Worm (Caenorhabditis elegans): ENCODE data around the gene srg-56.

The srg-56 gene

DNA sequence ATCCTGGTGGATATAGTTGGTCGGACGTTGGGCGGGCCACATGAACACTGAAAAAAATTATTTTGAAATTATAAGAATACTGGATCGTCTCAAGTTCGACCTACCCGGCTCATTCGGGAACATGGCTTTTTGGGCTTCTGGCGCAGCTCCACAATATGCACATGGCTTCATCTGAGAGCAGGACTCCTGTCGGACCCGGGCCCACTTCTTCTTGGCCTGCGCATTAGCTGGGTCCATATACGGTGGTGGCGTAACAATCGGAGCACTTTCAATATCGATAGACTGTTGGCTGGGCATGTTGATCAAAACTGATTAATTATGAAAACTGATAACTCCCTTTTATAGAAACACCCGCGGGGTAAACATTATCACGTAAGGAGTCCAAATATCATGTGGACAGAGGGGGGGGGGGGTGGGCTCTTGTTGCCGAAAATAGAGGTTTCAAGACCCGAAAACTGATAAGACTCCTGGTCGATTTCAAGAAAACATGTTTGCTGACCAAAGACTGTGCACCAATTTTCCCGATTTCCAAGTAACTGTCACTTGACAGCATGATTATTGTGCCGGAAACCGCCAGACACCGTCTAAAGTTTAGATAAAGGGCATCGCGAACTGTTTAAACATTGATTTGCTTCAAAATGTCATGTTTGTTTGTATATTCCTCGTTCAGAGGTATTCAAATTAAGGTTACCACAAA lies 7.1 kb downstream of the srg-56 start, which contains the start of gene dod-3 (continued):
- TF ChIP-seq F52B5.7 (tag; optimal IDR thresholded peaks at IDR 0.05) (no peak), xnd-1 (tag; optimal IDR thresholded peaks at IDR 0.05) (no peak), dpl-1 (GFP tag; optimal IDR thresholded peaks at IDR 0.05) (no peak), hlh-12 (tag; optimal IDR thresholded peaks at IDR 0.05) (no peak), hmg-20 (GFP tag; IDR thresholded peaks at IDR 0.05) (no peak), C17E4.6 (GFP tag; IDR thresholded peaks at IDR 0.05) (no peak), mcd-1 (GFP tag; IDR thresholded peaks at IDR 0.05) (no peak), C06A6.2 (GFP tag; conservative IDR thresholded peaks at IDR 0.05) (no peak), F39B2.1 (GFP tag; IDR thresholded peaks at IDR 0.05) (no peak), F37B4.10 (GFP tag; IDR thresholded peaks at IDR 0.05) (no peak), ets-4 (GFP tag; optimal IDR thresholded peaks at IDR 0.05) (peak; percentile 65), ceh-79 (tag; optimal IDR thresholded peaks at IDR 0.05) (no peak), bed-2 (GFP tag; IDR thresholded peaks at IDR 0.05) (no peak), egl-44 (GFP tag; IDR thresholded peaks at IDR 0.05) (0 out of 2 replicates have a peak, but pooled peaks have one; percentile 65), tlf-1 (GFP tag; optimal IDR thresholded peaks at IDR 0.05) (peak; percentile 63), F22D6.2 (tag; optimal IDR thresholded peaks at IDR 0.05) (no peak), let-607 (tag; optimal IDR thresholded peaks at IDR 0.05) (no peak), lsl-1 (GFP tag; optimal IDR thresholded peaks at IDR 0.05) (no peak), rpc-1 (optimal IDR thresholded peaks at IDR 0.05) (no peak), rpc-1 (tag; optimal IDR thresholded peaks at IDR 0.05) (no peak)

- TF ChIP-seq T26A5.8 (tag; optimal IDR thresholded peaks at IDR 0.05) (no peak), nhr-80 (tag; optimal IDR thresholded peaks at IDR 0.05) (no peak), aptf-3 (GFP tag; IDR thresholded peaks at IDR 0.05) (no peak), egrh-3 (GFP tag; IDR thresholded peaks at IDR 0.05) (no peak)
Observed at ce11 chrV:2728236-2728635, 9.8 kb downstream of the srg-56 start, which contains the start of gene str-33. Gene str-33 (plus strand): TSS chrV:2728536.

ce11 chrV:2727101-2727500 lies 11.0 kb downstream of the srg-56 start, which contains the start of gene str-13:
Gene str-13 (minus strand): TSS chrV:2727201.
- no peak for TF ChIP-seq D2030.7 (GFP tag; IDR thresholded peaks at IDR 0.05)
- TF ChIP-seq ceh-100 (GFP tag; IDR thresholded peaks at IDR 0.05): no peak
- TF ChIP-seq F55B11.4 (tag; optimal IDR thresholded peaks at IDR 0.05; ENCODE audit: borderline replicate concordance, insufficient read depth): no peak
- no peak for TF ChIP-seq egl-18 (GFP tag; IDR thresholded peaks at IDR 0.05)
- no peak for TF ChIP-seq him-1 (tag; optimal IDR thresholded peaks at IDR 0.05)
- TF ChIP-seq efl-1 (GFP tag; optimal IDR thresholded peaks at IDR 0.05): no peak
- TF ChIP-seq F57C9.4 (tag; optimal IDR thresholded peaks at IDR 0.05): no peak
- TF ChIP-seq Y67H2A.10 (GFP tag; conservative IDR thresholded peaks at IDR 0.05): no peak
- no peak for TF ChIP-seq T07F8.4 (tag; optimal IDR thresholded peaks at IDR 0.05)
- no peak for TF ChIP-seq nfya-1 (tag; optimal IDR thresholded peaks at IDR 0.05; ENCODE audit: borderline replicate concordance, insufficient read depth)
- no peak for TF ChIP-seq ztf-26 (tag; optimal IDR thresholded peaks at IDR 0.05)

DNA sequence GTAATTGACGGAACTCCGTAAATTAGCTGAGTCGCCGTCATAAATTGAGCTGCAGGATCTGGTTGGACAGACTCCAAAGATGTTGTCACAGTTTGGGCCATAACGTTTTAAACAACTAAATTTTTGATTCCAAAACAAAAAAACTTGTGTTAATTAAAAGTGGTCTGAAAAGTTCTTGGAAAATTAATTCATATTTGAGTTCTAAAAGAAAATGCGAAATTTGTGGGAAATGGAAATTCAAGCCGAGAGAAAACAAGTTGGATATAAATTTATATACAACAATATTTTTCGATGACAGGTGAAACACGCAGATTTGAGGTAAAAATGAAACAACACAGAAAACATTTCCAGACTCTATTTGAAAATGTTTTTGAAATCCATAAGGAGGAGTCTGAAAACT lies 12.8 kb downstream of the srg-56 start, which contains the start of gene srg-59:
Gene srg-59 (minus strand): TSS at position 101 of the 400 bp plus-strand sequence.
- TF ChIP-seq ztf-6 (GFP tag; IDR thresholded peaks at IDR 0.05) (no peak), ceh-40 (GFP tag; IDR thresholded peaks at IDR 0.05) (no peak), athp-1 (tag; optimal IDR thresholded peaks at IDR 0.05) (no peak), tlf-1 (GFP tag; optimal IDR thresholded peaks at IDR 0.05) (no peak), C17E4.6 (GFP tag; IDR thresholded peaks at IDR 0.05) (no peak), F57A8.1 (GFP tag; optimal IDR thresholded peaks at IDR 0.05) (no peak), chd-7 (tag; optimal IDR thresholded peaks at IDR 0.05) (no peak), hsf-1 (GFP tag; IDR thresholded peaks at IDR 0.05) (no peak), ceh-100 (GFP tag; IDR thresholded peaks at IDR 0.05) (no peak), madf-10 (tag; optimal IDR thresholded peaks at IDR 0.05) (no peak), T07F8.4 (tag; optimal IDR thresholded peaks at IDR 0.05) (no peak), lsl-1 (GFP tag; optimal IDR thresholded peaks at IDR 0.05) (no peak), him-1 (tag; optimal IDR thresholded peaks at IDR 0.05) (no peak), lag-1 (GFP tag; IDR thresholded peaks at IDR 0.05) (no peak), let-526 (GFP tag; IDR thresholded peaks at IDR 0.05) (no peak), ztf-22 (GFP tag; optimal IDR thresholded peaks at IDR 0.05) (no peak), hmg-1.2 (GFP tag; IDR thresholded peaks at IDR 0.05) (no peak)
